Worm (Caenorhabditis elegans): ENCODE data around the gene clp-6.

- TF ChIP-seq unc-120 (tag; optimal IDR thresholded peaks at IDR 0.05; ENCODE audit: poor library complexity, severe bottlenecking) (no peak), unc-62 (GFP tag; optimal IDR thresholded peaks at IDR 0.05) (no peak), mab-5 (tag; optimal IDR thresholded peaks at IDR 0.05) (no peak), cnd-1 (tag; optimal IDR thresholded peaks at IDR 0.05) (no peak), nhr-2 (tag; optimal IDR thresholded peaks at IDR 0.05) (no peak), nhr-12 (tag; optimal IDR thresholded peaks at IDR 0.05) (no peak), lin-13 (tag; optimal IDR thresholded peaks at IDR 0.05) (no peak), ces-1 (GFP tag; optimal IDR thresholded peaks at IDR 0.05) (no peak)
These were observed 28.6 kb downstream of the clp-6 start, which contains the start of gene spp-31 for ce11 chrIV:1406267-1406666.

Data from whole organism, mixed stage, embryonic.